Fruit fly (Drosophila melanogaster) whole organism, wandering third instar larva: ENCODE measurements around the gene CG32066.

Experiments used
- CrebA ChIP-seq: fragments of 200-800 bp; sonication (Bioruptor generic); optimal IDR thresholded peaks from 2 replicates; lab custom pipeline; 2016; ENCODE audit warnings: missing biosample characterization, mild to moderate bottlenecking, missing genetic modification characterization, borderline replicate concordance
- HLH106 ChIP-seq: fragments of 200-800 bp; optimal IDR thresholded peaks from 3 replicates; lab custom pipeline; 2019; ENCODE audit warnings: missing biosample characterization, mild to moderate bottlenecking, missing genetic modification characterization, moderate library complexity
- Jra ChIP-seq: sonication (Bioruptor generic); optimal IDR thresholded peaks from 2 replicates; lab custom pipeline; 2016; ENCODE audit warnings: missing biosample characterization, missing genetic modification characterization
- Mio ChIP-seq: sonication (Bioruptor generic); optimal IDR thresholded peaks from 2 replicates; lab custom pipeline; 2016; ENCODE audit warnings: missing biosample characterization, missing genetic modification characterization
- Vsx2 ChIP-seq: fragments of 200-300, 225-300 bp; sonication (Bioruptor generic); optimal IDR thresholded peaks from 2 replicates; lab custom pipeline; 2018; ENCODE audit warnings: missing biosample characterization, missing genetic modification characterization; ENCODE audit not compliant: partially characterized antibody
- dsf ChIP-seq: sonication (Bioruptor generic); optimal IDR thresholded peaks from 2 replicates; lab custom pipeline; 2016; ENCODE audit warnings: missing biosample characterization, missing genetic modification characterization, borderline replicate concordance
- ey ChIP-seq: fragments of 200-800 bp; sonication (Bioruptor generic); optimal IDR thresholded peaks from 2 replicates; lab custom pipeline; 2016; ENCODE audit warnings: missing biosample characterization, missing genetic modification characterization
- h ChIP-seq: fragments of 200-800 bp; sonication (Bioruptor generic); optimal IDR thresholded peaks from 3 replicates; lab custom pipeline; 2016; ENCODE audit warnings: missing biosample characterization, mild to moderate bottlenecking, missing genetic modification characterization
- jim ChIP-seq: fragments of 175-275, 200-325 bp; sonication (Bioruptor generic); optimal IDR thresholded peaks from 2 replicates; lab custom pipeline; 2016; ENCODE audit warnings: missing biosample characterization, mild to moderate bottlenecking, missing genetic modification characterization
- lola ChIP-seq: fragments of >200 bp; optimal IDR thresholded peaks from 2 replicates; lab custom pipeline; 2017; ENCODE audit warnings: missing biosample characterization, missing genetic modification characterization
- woc ChIP-seq: sonication (Bioruptor generic); optimal IDR thresholded peaks from 2 replicates; lab custom pipeline; 2016; ENCODE audit warnings: missing biosample characterization, mild to moderate bottlenecking, missing genetic modification characterization

DNA sequence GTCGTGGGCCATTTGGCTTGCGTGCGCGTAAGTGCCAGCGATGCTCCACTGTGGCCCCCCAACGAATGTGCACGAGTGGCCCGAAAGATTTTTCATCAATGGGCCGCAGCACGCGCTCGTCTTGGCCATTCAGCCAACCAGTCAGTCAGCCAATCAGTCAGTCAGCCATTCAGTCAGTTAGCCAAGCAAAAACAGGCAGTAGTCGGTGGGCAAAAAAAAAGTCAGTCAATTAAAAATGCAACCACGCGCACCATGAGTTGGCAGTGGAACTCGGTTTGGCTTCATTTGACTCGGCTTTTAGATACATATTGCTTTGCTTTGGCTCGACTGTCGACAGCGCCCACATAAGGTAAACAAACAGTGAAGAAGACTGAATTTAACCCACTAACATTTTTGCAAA is 14.8 kb downstream of the CG32066 start:
- TF ChIP-seq ey: no peak
- no peak for TF ChIP-seq Vsx2
- TF ChIP-seq Jra (GFP tag; lab: Kevin White, UChicago): no peak
- TF ChIP-seq lola (GFP tag; lab: Kevin White, UChicago): no peak
- no peak for TF ChIP-seq dsf (GFP tag; lab: Kevin White, UChicago)
- TF ChIP-seq woc (GFP tag; lab: Kevin White, UChicago): no peak
- TF ChIP-seq HLH106 (tag; lab: Kevin White, UChicago): no peak
- TF ChIP-seq Mio (GFP tag; lab: Kevin White, UChicago): no peak
- no peak for TF ChIP-seq jim (GFP tag; lab: Kevin White, UChicago)
- TF ChIP-seq h (GFP tag; lab: Kevin White, UChicago): no peak
- no peak for TF ChIP-seq CrebA
